Worm (Caenorhabditis elegans): ENCODE measurements around the gene ZC190.5.

The ZC190.5 gene

ce11 chrV:8653080-8653821, 20.1 kb downstream of the ZC190.5 start (continued):
- TF ChIP-seq elt-1 (tag; optimal IDR thresholded peaks at IDR 0.05) (no peak), ztf-4 (tag; optimal IDR thresholded peaks at IDR 0.05) (no peak), sma-3 (GFP tag; optimal IDR thresholded peaks at IDR 0.05) (peak; percentile 30), unc-55 (GFP tag; optimal IDR thresholded peaks at IDR 0.05) (no peak), ceh-82 (tag; optimal IDR thresholded peaks at IDR 0.05) (no peak), nhr-12 (tag; optimal IDR thresholded peaks at IDR 0.05) (no peak), crh-2 (tag; optimal IDR thresholded peaks at IDR 0.05) (no peak)

- TF ChIP-seq nhr-25 (tag; optimal IDR thresholded peaks at IDR 0.05) (peak; percentile 27), egl-27 (tag; optimal IDR thresholded peaks at IDR 0.05) (peak; percentile 45), ceh-16 (tag; optimal IDR thresholded peaks at IDR 0.05) (peak; percentile 78), skn-1 (tag; optimal IDR thresholded peaks at IDR 0.05) (no peak), lin-13 (GFP tag; optimal IDR thresholded peaks at IDR 0.05) (no peak), blmp-1 (tag; optimal IDR thresholded peaks at IDR 0.05; ENCODE audit: insufficient read depth) (peak; percentile 70), nhr-21 (tag; optimal IDR thresholded peaks at IDR 0.05) (peak; percentile 42), lin-39 (tag; optimal IDR thresholded peaks at IDR 0.05) (no peak), sma-9 (GFP tag; optimal IDR thresholded peaks at IDR 0.05) (peak; percentile 70), sma-9 (tag; optimal IDR thresholded peaks at IDR 0.05) (no peak), Y55F3AM.14 (GFP tag; optimal IDR thresholded peaks at IDR 0.05) (no peak), crh-2 (tag; optimal IDR thresholded peaks at IDR 0.05) (no peak), C34F6.9 (tag; optimal IDR thresholded peaks at IDR 0.05) (no peak), mab-5 (tag; optimal IDR thresholded peaks at IDR 0.05) (peak; percentile 33), mbf-1 (tag; optimal IDR thresholded peaks at IDR 0.05) (no peak), ZK546.5 (tag; optimal IDR thresholded peaks at IDR 0.05) (no peak), sem-4 (tag; optimal IDR thresholded peaks at IDR 0.05) (no peak)
Observed at ce11 chrV:8652177-8652576, 21.2 kb downstream of the ZC190.5 start.

ce11 chrV:8651007-8651711, 22.2 kb downstream of the ZC190.5 start:
- TF ChIP-seq lin-13 (GFP tag; optimal IDR thresholded peaks at IDR 0.05), result no peak
- no peak for TF ChIP-seq snpc-4 (tag; optimal IDR thresholded peaks at IDR 0.05)
- no peak for TF ChIP-seq aly-2 (tag; optimal IDR thresholded peaks at IDR 0.05)
- no peak for TF ChIP-seq sem-4 (tag; optimal IDR thresholded peaks at IDR 0.05)
- TF ChIP-seq nhr-11 (tag; optimal IDR thresholded peaks at IDR 0.05), result no peak
- no peak for TF ChIP-seq ZK546.5 (tag; optimal IDR thresholded peaks at IDR 0.05)
- no peak for TF ChIP-seq nhr-25 (tag; optimal IDR thresholded peaks at IDR 0.05)
- TF ChIP-seq ceh-16 (tag; optimal IDR thresholded peaks at IDR 0.05), result no peak
- peak; percentile 12 for TF ChIP-seq gmeb-1 (tag; optimal IDR thresholded peaks at IDR 0.05)
- TF ChIP-seq nhr-6 (tag; optimal IDR thresholded peaks at IDR 0.05), result no peak
- peak; percentile 33 for TF ChIP-seq sma-3 (GFP tag; optimal IDR thresholded peaks at IDR 0.05)
- no peak for TF ChIP-seq mbf-1 (tag; optimal IDR thresholded peaks at IDR 0.05)
- no peak for TF ChIP-seq nhr-12 (tag; optimal IDR thresholded peaks at IDR 0.05)
- TF ChIP-seq F13H6.1 (tag; optimal IDR thresholded peaks at IDR 0.05), result peak; percentile 70
- TF ChIP-seq unc-39 (tag; optimal IDR thresholded peaks at IDR 0.05), result no peak
- TF ChIP-seq ztf-1 (GFP tag; conservative IDR thresholded peaks at IDR 0.05), result no peak
- TF ChIP-seq fos-1 (tag; optimal IDR thresholded peaks at IDR 0.05), result peak; percentile 98
- peak; percentile 87 for TF ChIP-seq sma-9 (GFP tag; optimal IDR thresholded peaks at IDR 0.05)
- no peak for TF ChIP-seq sma-9 (tag; optimal IDR thresholded peaks at IDR 0.05)
- peak; percentile 93 for TF ChIP-seq skn-1 (tag; optimal IDR thresholded peaks at IDR 0.05)
- no peak for TF ChIP-seq nhr-237 (tag; optimal IDR thresholded peaks at IDR 0.05)
- no peak for TF ChIP-seq nhr-129 (tag; optimal IDR thresholded peaks at IDR 0.05)
- TF ChIP-seq unc-55 (GFP tag; optimal IDR thresholded peaks at IDR 0.05), result no peak
- no peak for TF ChIP-seq mdl-1 (tag; optimal IDR thresholded peaks at IDR 0.05)
- no peak for TF ChIP-seq nhr-23 (tag; optimal IDR thresholded peaks at IDR 0.05)
- no peak for TF ChIP-seq mab-5 (tag; optimal IDR thresholded peaks at IDR 0.05)
- no peak for TF ChIP-seq unc-62 (GFP tag; optimal IDR thresholded peaks at IDR 0.05)
- peak; percentile 59 for TF ChIP-seq crh-2 (tag; optimal IDR thresholded peaks at IDR 0.05)
- TF ChIP-seq egl-27 (tag; optimal IDR thresholded peaks at IDR 0.05), result no peak
- TF ChIP-seq elt-1 (tag; optimal IDR thresholded peaks at IDR 0.05), result no peak
- TF ChIP-seq R02D3.7 (tag; optimal IDR thresholded peaks at IDR 0.05), result no peak
- no peak for TF ChIP-seq nhr-10 (tag; optimal IDR thresholded peaks at IDR 0.05)
- no peak for TF ChIP-seq peb-1 (tag; optimal IDR thresholded peaks at IDR 0.05)
- no peak for TF ChIP-seq nhr-77 (tag; optimal IDR thresholded peaks at IDR 0.05)
- no peak for TF ChIP-seq alr-1 (tag; optimal IDR thresholded peaks at IDR 0.05)
- TF ChIP-seq Y55F3AM.14 (GFP tag; optimal IDR thresholded peaks at IDR 0.05), result no peak
- no peak for TF ChIP-seq ceh-82 (tag; optimal IDR thresholded peaks at IDR 0.05)
- TF ChIP-seq lin-39 (tag; optimal IDR thresholded peaks at IDR 0.05), result no peak
- no peak for TF ChIP-seq ztf-4 (tag; optimal IDR thresholded peaks at IDR 0.05)
- TF ChIP-seq lsy-2 (tag; optimal IDR thresholded peaks at IDR 0.05), result peak in 1 of 2 experiments; percentile 1
- TF ChIP-seq ama-1 (optimal IDR thresholded peaks at IDR 0.05), result no peak
- TF ChIP-seq blmp-1 (tag; optimal IDR thresholded peaks at IDR 0.05; ENCODE audit: insufficient read depth), result no peak

Measured in whole organism, L2 larva.